In genomic region chrX:15143267-15143830, dm6 we compare ENCODE assay signal across 2 fruit fly cellular contexts.
TF ChIP-seq lines count a peak whose summit lies in the region.

No protein-coding gene starts in this region.

- no peak for TF ChIP-seq CTCF in whole organism, embryonic (GFP tag; optimal IDR thresholded peaks at IDR 0.05; lab: Kevin White, UChicago)

TF ChIP-seq in whole organism, embryonic, 481 proteins besides CTCF, POLR2A, EP300 and RAD21:
- no peak for TF ChIP-seq gcm (GFP tag; optimal IDR thresholded peaks at IDR 0.05; lab: Kevin White, UChicago)
- TF ChIP-seq CG18619 (GFP tag; optimal IDR thresholded peaks at IDR 0.05; lab: Kevin White, UChicago), result no peak
- TF ChIP-seq Pdp1 (GFP tag; optimal IDR thresholded peaks at IDR 0.05; lab: Kevin White, UChicago), result no peak
- no peak for TF ChIP-seq gce (GFP tag; IDR thresholded peaks at IDR 0.05; lab: Robert Waterston, UW)
- no peak for TF ChIP-seq wek (GFP tag; optimal IDR thresholded peaks at IDR 0.05; lab: Kevin White, UChicago)
- no peak for TF ChIP-seq HmgZ (tag; optimal IDR thresholded peaks at IDR 0.05; lab: Kevin White, UChicago)
- TF ChIP-seq cg (GFP tag; optimal IDR thresholded peaks at IDR 0.05; lab: Kevin White, UChicago), result peak; percentile 58
- no peak for TF ChIP-seq pho (GFP tag; optimal IDR thresholded peaks at IDR 0.05; lab: Kevin White, UChicago)
- TF ChIP-seq toy (GFP tag; IDR thresholded peaks at IDR 0.05; lab: Robert Waterston, UW), result no peak
- TF ChIP-seq CG10321 (GFP tag; IDR thresholded peaks at IDR 0.05; lab: Robert Waterston, UW), result peak; percentile 39; the same call in 1 of the 2 replicates
- TF ChIP-seq eve (GFP tag; optimal IDR thresholded peaks at IDR 0.05; lab: Kevin White, UChicago), result no peak
- TF ChIP-seq CG11560 (tag; IDR thresholded peaks at IDR 0.05; lab: Robert Waterston, UW), result no peak
- no peak for TF ChIP-seq danr (GFP tag; IDR thresholded peaks at IDR 0.05; lab: Robert Waterston, UW)
- no peak for TF ChIP-seq grn (GFP tag; optimal IDR thresholded peaks at IDR 0.05; lab: Kevin White, UChicago)
- no peak for TF ChIP-seq CG30020 (tag; optimal IDR thresholded peaks at IDR 0.05; lab: Kevin White, UChicago)
- TF ChIP-seq sima (GFP tag; optimal IDR thresholded peaks at IDR 0.05; lab: Kevin White, UChicago), result no peak
- TF ChIP-seq CG14710 (tag; optimal IDR thresholded peaks at IDR 0.05; lab: Kevin White, UChicago), result no peak
- TF ChIP-seq peb (GFP tag; IDR thresholded peaks at IDR 0.05; lab: Robert Waterston, UW), result no peak
- TF ChIP-seq CG1832 (GFP tag; optimal IDR thresholded peaks at IDR 0.05; lab: Kevin White, UChicago), result peak; percentile 68
- TF ChIP-seq sd (tag; optimal IDR thresholded peaks at IDR 0.05; lab: Kevin White, UChicago), result no peak
- peak in 1 of 2 experiments; percentile 17 for TF ChIP-seq Hr78 (GFP tag; optimal IDR thresholded peaks at IDR 0.05; lab: Kevin White, UChicago)
- peak; percentile 46 for TF ChIP-seq CG3163 (GFP tag; optimal IDR thresholded peaks at IDR 0.05; lab: Kevin White, UChicago)
- no peak for TF ChIP-seq abd-A (tag; optimal IDR thresholded peaks at IDR 0.05; lab: Kevin White, UChicago)
- TF ChIP-seq CG15073 (GFP tag; optimal IDR thresholded peaks at IDR 0.05; lab: Kevin White, UChicago), result no peak
- no peak for TF ChIP-seq ems (GFP tag; optimal IDR thresholded peaks at IDR 0.05; lab: Kevin White, UChicago)
- no peak for TF ChIP-seq seq (GFP tag; IDR thresholded peaks at IDR 0.05; lab: Robert Waterston, UW)
- peak; percentile 66 for TF ChIP-seq CG8290 (GFP tag; optimal IDR thresholded peaks at IDR 0.05; lab: Kevin White, UChicago)
- TF ChIP-seq CG8290 (tag; optimal IDR thresholded peaks at IDR 0.05; lab: Kevin White, UChicago), result peak in 1 of 2 experiments; percentile 39
- no peak for TF ChIP-seq fd64A (GFP tag; optimal IDR thresholded peaks at IDR 0.05; lab: Kevin White, UChicago)
- TF ChIP-seq ap (GFP tag; IDR thresholded peaks at IDR 0.05; lab: Robert Waterston, UW), result no peak
- no peak for TF ChIP-seq NC2β (GFP tag; optimal IDR thresholded peaks at IDR 0.05; lab: Kevin White, UChicago)
- TF ChIP-seq CG2116 (GFP tag; optimal IDR thresholded peaks at IDR 0.05; lab: Kevin White, UChicago), result no peak
- TF ChIP-seq Trl (optimal IDR thresholded peaks at IDR 0.05; lab: Kevin White, UChicago), result peak; percentile 44 to 45
- TF ChIP-seq Trl (GFP tag; optimal IDR thresholded peaks at IDR 0.05; lab: Kevin White, UChicago), result no peak
- no peak for TF ChIP-seq pnt (GFP tag; optimal IDR thresholded peaks at IDR 0.05; lab: Kevin White, UChicago)
- TF ChIP-seq CG6272 (GFP tag; IDR thresholded peaks at IDR 0.05; lab: Robert Waterston, UW), result no peak
- 0 out of 2 replicates have a peak, but pooled peaks have one; percentile 17 for TF ChIP-seq crol (GFP tag; IDR thresholded peaks at IDR 0.05; lab: Robert Waterston, UW)
- TF ChIP-seq oc (tag; optimal IDR thresholded peaks at IDR 0.05; lab: Kevin White, UChicago), result peak; percentile 37
- no peak for TF ChIP-seq CG14441 (GFP tag; IDR thresholded peaks at IDR 0.05; lab: Robert Waterston, UW)

TF ChIP-seq in whole organism, prepupa, 60 proteins besides CTCF, POLR2A, EP300 and RAD21:
- TF ChIP-seq CG8319 (GFP tag; optimal IDR thresholded peaks at IDR 0.05; lab: Kevin White, UChicago) (peak; percentile 71), dac (GFP tag; optimal IDR thresholded peaks at IDR 0.05; lab: Kevin White, UChicago) (no peak), Eip78C (GFP tag; lab: Kevin White, UChicago) (peak; percentile 2)
